Worm (Caenorhabditis elegans) whole organism, young adult: ENCODE data around the gene dao-2.

ENCODE experiments used
- B0019.2 ChIP-seq: fragments of 200-800 bp; sonication (Bioruptor generic); conservative IDR thresholded peaks from 2 replicates; pipeline ENCODE4 v1.3.6; 2022; ENCODE audit warnings: missing genetic modification reagents, missing genetic modification characterization, missing compliant biosample characterization
- B0035.1 ChIP-seq: sonication (generic microtip); optimal IDR thresholded peaks from 2 replicates; lab custom pipeline; 2016; ENCODE audit warnings: missing genetic modification characterization, mild to moderate bottlenecking, missing compliant biosample characterization, missing genotype, missing genetic modification reagents
- B0261.1 ChIP-seq: sonication (generic microtip); optimal IDR thresholded peaks from 2 replicates; lab custom pipeline; 2016; ENCODE audit warnings: mild to moderate bottlenecking, missing genetic modification characterization, moderate library complexity, missing compliant biosample characterization
- D2030.7 ChIP-seq: fragments of 200-800 bp; sonication (Bioruptor generic); IDR thresholded peaks from 2 replicates; pipeline ENCODE4 v1.3.6; 2022; ENCODE audit warnings: missing genetic modification reagents, missing genetic modification characterization, missing compliant biosample characterization
- K12H6.12 ChIP-seq: fragments of 200-800 bp; sonication (Bioruptor generic); optimal IDR thresholded peaks from 2 replicates; lab custom pipeline; 2018; ENCODE audit warnings: mild to moderate bottlenecking, missing genetic modification characterization, missing compliant biosample characterization
- T07F8.4 ChIP-seq: sonication (generic microtip); optimal IDR thresholded peaks from 2 replicates; lab custom pipeline; 2016; ENCODE audit warnings: mild to moderate bottlenecking, missing genetic modification characterization, moderate library complexity, missing compliant biosample characterization
- Y79H2A.3 ChIP-seq: fragments of 200-800 bp; sonication (Bioruptor generic); conservative IDR thresholded peaks from 2 replicates; pipeline ENCODE4 v1.3.6; 2022; ENCODE audit warnings: missing genetic modification reagents, missing genetic modification characterization, missing compliant biosample characterization
- Y95B8A.8 ChIP-seq: fragments of 200-800 bp; sonication (Bioruptor generic); IDR thresholded peaks from 2 replicates; pipeline ENCODE4 v1.3.6; 2022; ENCODE audit warnings: missing genetic modification reagents, missing genetic modification characterization, missing compliant biosample characterization
- ZK185.1 ChIP-seq: sonication (generic microtip); optimal IDR thresholded peaks from 2 replicates; lab custom pipeline; 2016; ENCODE audit warnings: mild to moderate bottlenecking, missing genetic modification characterization, missing compliant biosample characterization; ENCODE audit not compliant: poor library complexity, severe bottlenecking
- ama-1 ChIP-seq, 3 experiments: fragments of 150-350 bp in 1 of 3; sonication (generic microtip) in 2 of 3; optimal IDR thresholded peaks; 2 replicates each; lab custom pipeline; 2014 to 2018; ENCODE audit warnings: missing biosample characterization in 2 of 3, missing genetic modification characterization in 2 of 3, missing genetic modification reagents in 2 of 3
- aptf-2 ChIP-seq: fragments of 200-800 bp; sonication (Bioruptor generic); conservative IDR thresholded peaks from 2 replicates; pipeline ENCODE4 v1.3.6; 2022; ENCODE audit warnings: missing genetic modification reagents, missing genetic modification characterization, missing compliant biosample characterization
- bed-2 ChIP-seq: fragments of 200-800 bp; sonication (Bioruptor generic); IDR thresholded peaks from 2 replicates; pipeline ENCODE4 v1.3.6; 2022; ENCODE audit warnings: missing genetic modification reagents, missing genetic modification characterization, missing compliant biosample characterization
- cebp-1 ChIP-seq, 2 experiments: fragments of 200-800 bp in 1 of 2; sonication (Bioruptor generic) in 1 of 2; sonication (generic microtip) in 1 of 2; IDR thresholded peaks in 1 of 2; optimal IDR thresholded peaks in 1 of 2; 2 replicates each; pipeline versions ENCODE4 v1.3.6 to Lab custom; 2017 to 2022; ENCODE audit warnings: missing compliant biosample characterization in 2 of 2, missing genetic modification characterization in 2 of 2, mild to moderate bottlenecking in 1 of 2, missing genetic modification reagents in 1 of 2, moderate library complexity in 1 of 2
- cebp-2 ChIP-seq: fragments of 200-800 bp; sonication (Bioruptor generic); IDR thresholded peaks from 2 replicates; pipeline ENCODE4 v1.3.6; 2022; ENCODE audit warnings: missing genetic modification characterization, missing compliant biosample characterization
- die-1 ChIP-seq: sonication (generic microtip); optimal IDR thresholded peaks from 2 replicates; lab custom pipeline; 2016; ENCODE audit warnings: missing genotype, mild to moderate bottlenecking, missing genetic modification characterization, missing compliant biosample characterization
- dox-1 ChIP-seq: fragments of 200-800 bp; sonication (Bioruptor generic); IDR thresholded peaks from 2 replicates; pipeline ENCODE4 v1.3.6; 2022; ENCODE audit warnings: missing genetic modification reagents, missing genetic modification characterization, missing compliant biosample characterization
- egl-44 ChIP-seq: fragments of 200-800 bp; sonication (Bioruptor generic); IDR thresholded peaks from 2 replicates; pipeline ENCODE4 v1.3.6; 2022; ENCODE audit warnings: missing genetic modification reagents, missing genetic modification characterization, missing compliant biosample characterization
- egrh-3 ChIP-seq: fragments of 200-800 bp; sonication (Bioruptor generic); IDR thresholded peaks from 2 replicates; pipeline ENCODE4 v1.3.6; 2022; ENCODE audit warnings: missing genetic modification reagents, missing genetic modification characterization, missing compliant biosample characterization
- ekl-4 ChIP-seq: fragments of 200-800 bp; sonication (Bioruptor generic); IDR thresholded peaks from 2 replicates; pipeline ENCODE4 v1.3.6; 2022; ENCODE audit warnings: missing genetic modification reagents, missing genetic modification characterization, missing compliant biosample characterization
- gei-17 ChIP-seq: fragments of 200-800 bp; sonication (Bioruptor generic); optimal IDR thresholded peaks from 2 replicates; lab custom pipeline; 2018; ENCODE audit warnings: mild to moderate bottlenecking, missing genetic modification characterization, missing compliant biosample characterization
- him-1 ChIP-seq: sonication (generic microtip); optimal IDR thresholded peaks from 2 replicates; lab custom pipeline; 2016; ENCODE audit warnings: missing genotype, missing genetic modification reagents, missing genetic modification characterization, missing compliant biosample characterization
- hlh-26 ChIP-seq: fragments of 200-800 bp; sonication (Bioruptor generic); conservative IDR thresholded peaks from 2 replicates; pipeline ENCODE4 v1.3.6; 2022; ENCODE audit warnings: missing genetic modification reagents, missing genetic modification characterization, missing compliant biosample characterization
- let-526 ChIP-seq: fragments of 200-800 bp; sonication (Bioruptor generic); IDR thresholded peaks from 2 replicates; pipeline ENCODE4 v1.3.6; 2022; ENCODE audit warnings: missing genetic modification reagents, missing genetic modification characterization, missing compliant biosample characterization
- let-607 ChIP-seq, 2 experiments: fragments of 200-800 bp in 1 of 2; sonication (Bioruptor generic) in 1 of 2; sonication (generic microtip) in 1 of 2; optimal IDR thresholded peaks; 2 replicates each; lab custom pipeline; 2016 to 2018; ENCODE audit warnings: mild to moderate bottlenecking in 2 of 2, missing compliant biosample characterization in 2 of 2, missing genetic modification characterization in 2 of 2, moderate library complexity in 2 of 2, missing genotype in 1 of 2
- lir-1 ChIP-seq: fragments of 200-800 bp; sonication (Bioruptor generic); conservative IDR thresholded peaks from 2 replicates; pipeline ENCODE4 v1.3.6; 2022; ENCODE audit warnings: missing genetic modification reagents, missing genetic modification characterization, missing compliant biosample characterization
- madf-6 ChIP-seq: fragments of 200-800 bp; sonication (Bioruptor generic); IDR thresholded peaks from 2 replicates; pipeline ENCODE4 v1.3.6; 2022; ENCODE audit warnings: missing genetic modification reagents, missing genetic modification characterization, missing compliant biosample characterization
- mel-28 ChIP-seq: sonication (generic microtip); optimal IDR thresholded peaks from 2 replicates; lab custom pipeline; 2016; ENCODE audit warnings: borderline replicate concordance, mild to moderate bottlenecking, missing genetic modification characterization, missing compliant biosample characterization
- mxl-1 ChIP-seq: sonication (generic microtip); optimal IDR thresholded peaks from 2 replicates; lab custom pipeline; 2016; ENCODE audit warnings: missing genetic modification characterization, missing compliant biosample characterization
- nhr-27 ChIP-seq: fragments of 200-800 bp; sonication (Bioruptor generic); optimal IDR thresholded peaks from 2 replicates; lab custom pipeline; 2018; ENCODE audit warnings: mild to moderate bottlenecking, missing genetic modification characterization, moderate library complexity, missing compliant biosample characterization
- nhr-80 ChIP-seq: sonication (generic microtip); optimal IDR thresholded peaks from 2 replicates; lab custom pipeline; 2016; ENCODE audit warnings: missing genetic modification characterization, missing compliant biosample characterization
- repo-1 ChIP-seq: sonication (generic microtip); optimal IDR thresholded peaks from 2 replicates; lab custom pipeline; 2017; ENCODE audit warnings: mild to moderate bottlenecking, missing genetic modification characterization, missing compliant biosample characterization
- rpc-1 ChIP-seq, 2 experiments: fragments of 150-350 bp in 1 of 2; sonication (generic microtip) in 1 of 2; optimal IDR thresholded peaks; 2 replicates each; lab custom pipeline; 2014 to 2018; ENCODE audit warnings: missing biosample characterization in 1 of 2, missing genetic modification characterization in 1 of 2, missing genetic modification reagents in 1 of 2, missing genotype in 1 of 2
- sdz-38 ChIP-seq: sonication (generic microtip); optimal IDR thresholded peaks from 2 replicates; lab custom pipeline; 2016; ENCODE audit warnings: missing genotype, missing genetic modification characterization, missing compliant biosample characterization
- snpc-1.1 ChIP-seq: sonication (generic microtip); optimal IDR thresholded peaks from 2 replicates; lab custom pipeline; 2017; ENCODE audit warnings: missing genetic modification characterization, mild to moderate bottlenecking, missing compliant biosample characterization, antibody characterized with exemption, moderate library complexity, missing genotype, missing genetic modification reagents; ENCODE audit not compliant: insufficient read depth
- sptf-2 ChIP-seq: fragments of 200-800 bp; sonication (Bioruptor generic); optimal IDR thresholded peaks from 2 replicates; lab custom pipeline; 2018; ENCODE audit warnings: mild to moderate bottlenecking, missing genetic modification characterization, missing compliant biosample characterization
- tlf-1 ChIP-seq: fragments of 200-800 bp; sonication (Bioruptor generic); optimal IDR thresholded peaks from 2 replicates; lab custom pipeline; 2018; ENCODE audit warnings: mild to moderate bottlenecking, missing genetic modification characterization, missing compliant biosample characterization
- unc-62 ChIP-seq: fragments of 150-350 bp; optimal IDR thresholded peaks from 2 replicates; lab custom pipeline; 2014; ENCODE audit warnings: missing biosample characterization, missing genetic modification reagents, missing genetic modification characterization
- ztf-3 ChIP-seq: fragments of 200-800 bp; sonication (Bioruptor generic); optimal IDR thresholded peaks from 2 replicates; lab custom pipeline; 2018; ENCODE audit warnings: mild to moderate bottlenecking, missing genetic modification characterization, missing compliant biosample characterization
- ztf-6 ChIP-seq: fragments of 200-800 bp; sonication (Bioruptor generic); IDR thresholded peaks from 2 replicates; pipeline ENCODE4 v1.3.6; 2022; ENCODE audit warnings: missing genetic modification reagents, missing genetic modification characterization, missing compliant biosample characterization

dao-2 gene

ce11 chrII:4525185-4525584 lies 37.6 kb upstream of the dao-2 start (continued):
- TF ChIP-seq cebp-2 (GFP tag; lab: Robert Waterston, UW) (no peak), nhr-80 (no peak)
- TF ChIP-seq, all 124 proteins: peak for 5

ce11 chrII:4527800-4528199 lies 35.0 kb upstream of the dao-2 start, which contains the start of gene sra-35:
Gene sra-35 (minus strand): TSS chrII:4527900.
- TF ChIP-seq rpc-1 (optimal IDR thresholded peaks at IDR 0.05; lab: Kevin White, UChicago), result no peak
- no peak for TF ChIP-seq rpc-1 (tag; optimal IDR thresholded peaks at IDR 0.05; lab: Kevin White, UChicago)
- TF ChIP-seq let-607 (tag; optimal IDR thresholded peaks at IDR 0.05; lab: Kevin White, UChicago), result no peak
- no peak for TF ChIP-seq aptf-2
- no peak for TF ChIP-seq mel-28 (tag; lab: Kevin White, UChicago)
- TF ChIP-seq die-1 (tag; lab: Kevin White, UChicago), result no peak
- no peak for TF ChIP-seq ama-1 (optimal IDR thresholded peaks at IDR 0.05; lab: Kevin White, UChicago)
- TF ChIP-seq ama-1 (GFP tag; optimal IDR thresholded peaks at IDR 0.05; lab: Kevin White, UChicago), result no peak
- TF ChIP-seq him-1 (tag; lab: Kevin White, UChicago), result no peak
- no peak for TF ChIP-seq bed-2 (GFP tag; lab: Robert Waterston, UW)
- no peak for TF ChIP-seq lir-1 (GFP tag; lab: Robert Waterston, UW)
- TF ChIP-seq unc-62 (GFP tag; lab: Kevin White, UChicago), result no peak
- no peak for TF ChIP-seq hlh-26 (GFP tag; lab: Robert Waterston, UW)
- TF ChIP-seq dox-1 (GFP tag; lab: Robert Waterston, UW), result no peak
- TF ChIP-seq Y95B8A.8 (GFP tag; lab: Robert Waterston, UW), result no peak

- no peak for TF ChIP-seq mel-28 (tag; lab: Kevin White, UChicago)
- TF ChIP-seq bed-2 (GFP tag; lab: Robert Waterston, UW), result no peak
- TF ChIP-seq D2030.7 (GFP tag; lab: Robert Waterston, UW), result no peak
- no peak for TF ChIP-seq mxl-1 (tag; lab: Kevin White, UChicago)
- no peak for TF ChIP-seq repo-1 (tag; lab: Kevin White, UChicago)
Observed at ce11 chrII:4531880-4532279, 30.9 kb upstream of the dao-2 start, which contains the start of gene sra-32. Gene sra-32 (minus strand): TSS chrII:4531980.

- TF ChIP-seq ekl-4 (GFP tag; lab: Robert Waterston, UW) (no peak), nhr-80 (no peak), Y95B8A.8 (GFP tag; lab: Robert Waterston, UW) (no peak), ama-1 (optimal IDR thresholded peaks at IDR 0.05; lab: Kevin White, UChicago) (no peak), ama-1 (GFP tag; optimal IDR thresholded peaks at IDR 0.05; lab: Kevin White, UChicago) (no peak), ztf-6 (GFP tag; lab: Robert Waterston, UW) (no peak), nhr-27 (no peak), B0019.2 (GFP tag; lab: Robert Waterston, UW) (no peak), egrh-3 (GFP tag; lab: Robert Waterston, UW) (no peak), egl-44 (GFP tag; lab: Robert Waterston, UW) (no peak), K12H6.12 (tag; lab: Kevin White, UChicago) (no peak), dox-1 (GFP tag; lab: Robert Waterston, UW) (no peak), sptf-2 (GFP tag; lab: Kevin White, UChicago) (no peak), sdz-38 (tag; lab: Kevin White, UChicago) (no peak)
Observed at ce11 chrII:4537141-4537540, 25.6 kb upstream of the dao-2 start, which contains the start of gene sra-33. Gene sra-33 (minus strand): TSS chrII:4537241.

ce11 chrII:4540631-4541030 lies 22.1 kb upstream of the dao-2 start, which contains the start of gene sra-36:
Gene sra-36 (minus strand): TSS chrII:4540731.
- no peak for TF ChIP-seq ZK185.1
- TF ChIP-seq snpc-1.1 (tag; lab: Kevin White, UChicago), result no peak
- no peak for TF ChIP-seq B0261.1 (tag; lab: Kevin White, UChicago)
- TF ChIP-seq ztf-3, result no peak
- no peak for TF ChIP-seq T07F8.4 (tag; lab: Kevin White, UChicago)
- TF ChIP-seq let-526 (GFP tag; lab: Robert Waterston, UW), result no peak
- no peak for TF ChIP-seq madf-6 (GFP tag; lab: Robert Waterston, UW)
- TF ChIP-seq gei-17, result no peak
- no peak for TF ChIP-seq tlf-1
- no peak for TF ChIP-seq ztf-6 (GFP tag; lab: Robert Waterston, UW)
- TF ChIP-seq cebp-1 (GFP tag; IDR thresholded peaks at IDR 0.05; lab: Robert Waterston, UW), result no peak
- no peak for TF ChIP-seq cebp-1 (tag; optimal IDR thresholded peaks at IDR 0.05; lab: Kevin White, UChicago)
- TF ChIP-seq unc-62 (GFP tag; lab: Kevin White, UChicago), result no peak
- TF ChIP-seq Y79H2A.3 (GFP tag; lab: Robert Waterston, UW), result no peak
- TF ChIP-seq B0035.1 (tag; lab: Kevin White, UChicago), result no peak
